Worm (Caenorhabditis elegans) whole organism, early embryonic: ENCODE results near the gene egl-17.

ENCODE experiments used
- F13C5.2 ChIP-seq: sonication (generic microtip); optimal IDR thresholded peaks from 2 replicates; lab custom pipeline; 2017; ENCODE audit warnings: mild to moderate bottlenecking, missing genetic modification characterization, inconsistent platforms, missing compliant biosample characterization
- ama-1 ChIP-seq: fragments of 150-350 bp; optimal IDR thresholded peaks from 2 replicates; lab custom pipeline; 2014
- ceh-13 ChIP-seq: fragments of 200-800 bp; sonication (Bioruptor generic); optimal IDR thresholded peaks from 2 replicates; lab custom pipeline; 2018; ENCODE audit warnings: mild to moderate bottlenecking, missing genetic modification characterization, missing compliant biosample characterization
- hmg-4 ChIP-seq: fragments of 200-800 bp; sonication (Bioruptor generic); optimal IDR thresholded peaks from 2 replicates; lab custom pipeline; 2018; ENCODE audit warnings: mild to moderate bottlenecking, missing genetic modification characterization, missing compliant biosample characterization
- hnd-1 ChIP-seq: sonication (generic microtip); optimal IDR thresholded peaks from 2 replicates; lab custom pipeline; 2016; ENCODE audit warnings: missing genetic modification characterization, missing compliant biosample characterization
- scrt-1 ChIP-seq: fragments of 200-800 bp; sonication (Bioruptor generic); IDR thresholded peaks from 2 replicates; pipeline ENCODE4 v1.3.6; 2022; ENCODE audit warnings: missing genetic modification characterization, missing compliant biosample characterization
- sea-1 ChIP-seq: fragments of 200-800 bp; sonication (Bioruptor generic); conservative IDR thresholded peaks from 2 replicates; pipeline ENCODE4 v1.3.6; 2022; ENCODE audit warnings: missing genetic modification characterization, missing compliant biosample characterization
- tbx-11 ChIP-seq: fragments of 200-800 bp; sonication (Bioruptor generic); IDR thresholded peaks from 2 replicates; pipeline ENCODE4 v1.3.6; 2022; ENCODE audit warnings: missing genetic modification characterization, missing compliant biosample characterization

DNA sequence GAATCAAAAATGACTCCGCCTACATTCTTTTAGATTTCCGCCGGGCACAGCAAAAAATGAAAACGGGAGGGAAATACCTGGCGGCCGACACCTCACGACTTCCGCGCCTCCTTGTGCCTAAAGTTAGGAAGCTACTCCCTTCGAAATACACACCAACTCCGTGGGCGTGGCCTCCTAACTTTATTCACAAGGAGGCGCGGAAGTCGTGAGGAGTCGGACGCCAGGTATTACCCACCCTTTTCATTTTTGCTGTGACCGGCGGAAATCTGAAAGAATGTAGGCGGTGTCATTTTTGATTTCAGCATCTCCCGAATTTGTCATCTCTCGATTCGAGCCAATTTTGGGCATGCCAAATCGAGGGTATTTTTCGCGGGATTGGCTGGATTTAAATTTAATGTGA is 48.6 kb downstream of the egl-17 start:
- TF ChIP-seq hmg-4 (GFP tag; lab: Kevin White, UChicago), result no peak
- no peak for TF ChIP-seq F13C5.2 (tag; lab: Kevin White, UChicago)
- no peak for TF ChIP-seq ama-1
- TF ChIP-seq tbx-11 (GFP tag; lab: Robert Waterston, UW), result no peak
- no peak for TF ChIP-seq sea-1
- no peak for TF ChIP-seq ceh-13 (GFP tag; lab: Kevin White, UChicago)
- no peak for TF ChIP-seq hnd-1
- TF ChIP-seq scrt-1 (GFP tag; lab: Robert Waterston, UW), result no peak
